Worm (Caenorhabditis elegans) whole organism, L1 larva: ENCODE results near the gene irld-49.

Source experiments
- C04F5.9 ChIP-seq: sonication (generic microtip); optimal IDR thresholded peaks from 2 replicates; lab custom pipeline; 2016; ENCODE audit warnings: missing genetic modification characterization, missing compliant biosample characterization
- Y116A8C.19 ChIP-seq: sonication (generic microtip); optimal IDR thresholded peaks from 2 replicates; lab custom pipeline; 2016; ENCODE audit warnings: missing compliant biosample characterization, missing genetic modification characterization, borderline replicate concordance
- alr-1 ChIP-seq: fragments of 200-800 bp; sonication (Bioruptor generic); optimal IDR thresholded peaks from 2 replicates; lab custom pipeline; 2018; ENCODE audit warnings: borderline replicate concordance, mild to moderate bottlenecking, missing genetic modification characterization, missing compliant biosample characterization
- blmp-1 ChIP-seq: fragments of 150-350 bp; optimal IDR thresholded peaks from 2 replicates; lab custom pipeline; 2014; ENCODE audit warnings: missing biosample characterization, missing genetic modification characterization
- ceh-82 ChIP-seq, 3 experiments: fragments of 150-350 bp in 1 of 3; sonication (generic microtip) in 2 of 3; optimal IDR thresholded peaks; 2 replicates each; lab custom pipeline; 2014 to 2017; ENCODE audit warnings: missing biosample characterization in 3 of 3, missing genetic modification characterization in 3 of 3
- ceh-88 ChIP-seq: fragments of 200-800 bp; sonication (Bioruptor generic); IDR thresholded peaks from 2 replicates; pipeline ENCODE4 v1.3.6; 2022; ENCODE audit warnings: missing genetic modification characterization, missing compliant biosample characterization
- ceh-90 ChIP-seq: sonication (generic microtip); optimal IDR thresholded peaks from 2 replicates; lab custom pipeline; 2016; ENCODE audit warnings: missing genetic modification characterization, missing compliant biosample characterization
- ces-1 ChIP-seq: fragments of 150-350 bp; optimal IDR thresholded peaks from 2 replicates; lab custom pipeline; 2014; ENCODE audit warnings: missing biosample characterization, missing genetic modification reagents, missing genetic modification characterization
- dsc-1 ChIP-seq: sonication (generic microtip); optimal IDR thresholded peaks from 2 replicates; lab custom pipeline; 2016; ENCODE audit warnings: mild to moderate bottlenecking, missing genetic modification characterization, missing compliant biosample characterization
- efl-1 ChIP-seq, 4 experiments: fragments of 150-350 bp; optimal IDR thresholded peaks in 3 of 4; peaks in 1 of 4; 1 replicate in 1 of 4; 2 replicates in 3 of 4; lab custom pipeline; 2014; ENCODE audit warnings: missing biosample characterization in 2 of 4, missing genetic modification characterization in 2 of 4, missing genetic modification reagents in 2 of 4
- efl-3 ChIP-seq: fragments of 200-800 bp; sonication (Bioruptor generic); optimal IDR thresholded peaks from 2 replicates; lab custom pipeline; 2018; ENCODE audit warnings: mild to moderate bottlenecking, missing genetic modification characterization, missing compliant biosample characterization
- fkh-10 ChIP-seq: sonication (generic microtip); optimal IDR thresholded peaks from 2 replicates; lab custom pipeline; 2017; ENCODE audit warnings: missing biosample characterization, missing genetic modification reagents, missing genetic modification characterization
- fkh-4 ChIP-seq: sonication (generic microtip); optimal IDR thresholded peaks from 2 replicates; lab custom pipeline; 2016; ENCODE audit warnings: missing compliant biosample characterization, missing genetic modification characterization, borderline replicate concordance
- fkh-8 ChIP-seq: sonication (generic microtip); optimal IDR thresholded peaks from 2 replicates; lab custom pipeline; 2016; ENCODE audit warnings: mild to moderate bottlenecking, missing genetic modification characterization, missing compliant biosample characterization
- grh-1 ChIP-seq: fragments of 200-800 bp; sonication (Bioruptor generic); IDR thresholded peaks from 2 replicates; pipeline ENCODE4 v1.3.6; 2022; ENCODE audit warnings: missing genetic modification reagents, missing genetic modification characterization, missing compliant biosample characterization
- hlh-17 ChIP-seq: fragments of 200-800 bp; sonication (Bioruptor generic); optimal IDR thresholded peaks from 2 replicates; lab custom pipeline; 2018; ENCODE audit warnings: missing genetic modification characterization, mild to moderate bottlenecking, missing compliant biosample characterization, moderate library complexity, borderline replicate concordance
- irx-1 ChIP-seq: sonication (generic microtip); optimal IDR thresholded peaks from 2 replicates; lab custom pipeline; 2016; ENCODE audit warnings: missing genetic modification characterization, missing compliant biosample characterization
- lin-14 ChIP-seq: fragments of 200-800 bp; sonication (Bioruptor generic); optimal IDR thresholded peaks from 2 replicates; lab custom pipeline; 2018; ENCODE audit warnings: mild to moderate bottlenecking, missing genetic modification characterization, moderate library complexity, missing compliant biosample characterization
- lin-39 ChIP-seq: fragments of 150-350 bp; optimal IDR thresholded peaks from 2 replicates; lab custom pipeline; 2014; ENCODE audit warnings: missing biosample characterization, missing genetic modification reagents, missing genetic modification characterization
- lsy-2 ChIP-seq, 2 experiments: fragments of 150-350 bp; optimal IDR thresholded peaks; 2 replicates each; lab custom pipeline; 2014; ENCODE audit warnings: missing biosample characterization in 2 of 2, missing genetic modification characterization in 2 of 2
- mab-9 ChIP-seq: fragments of 200-800 bp; sonication (Bioruptor generic); IDR thresholded peaks from 2 replicates; pipeline ENCODE4 v1.3.6; 2022; ENCODE audit warnings: missing genetic modification reagents, missing genetic modification characterization, missing compliant biosample characterization
- mep-1 ChIP-seq: fragments of 150-350 bp; optimal IDR thresholded peaks from 2 replicates; lab custom pipeline; 2014; ENCODE audit warnings: missing biosample characterization, missing genetic modification characterization
- nhr-11 ChIP-seq: fragments of 150-350 bp; optimal IDR thresholded peaks from 2 replicates; lab custom pipeline; 2014; ENCODE audit warnings: missing biosample characterization, missing genetic modification characterization
- nhr-12 ChIP-seq: sonication (generic microtip); optimal IDR thresholded peaks from 2 replicates; lab custom pipeline; 2017; ENCODE audit warnings: missing biosample characterization, missing genetic modification characterization
- nhr-19 ChIP-seq: fragments of 200-800 bp; sonication (Bioruptor generic); conservative IDR thresholded peaks from 2 replicates; pipeline ENCODE4 v1.3.6; 2022; ENCODE audit warnings: missing genetic modification characterization, missing compliant biosample characterization
- nhr-20 ChIP-seq: sonication (generic microtip); optimal IDR thresholded peaks from 2 replicates; lab custom pipeline; 2016; ENCODE audit warnings: mild to moderate bottlenecking, missing genetic modification characterization, missing compliant biosample characterization
- nhr-28 ChIP-seq: fragments of 150-350 bp; optimal IDR thresholded peaks from 2 replicates; lab custom pipeline; 2014; ENCODE audit warnings: missing biosample characterization, missing genetic modification characterization
- nhr-47 ChIP-seq: sonication (generic microtip); optimal IDR thresholded peaks from 2 replicates; lab custom pipeline; 2016; ENCODE audit warnings: mild to moderate bottlenecking, missing genetic modification characterization, moderate library complexity, missing compliant biosample characterization
- nhr-71 ChIP-seq: sonication (generic microtip); optimal IDR thresholded peaks from 2 replicates; lab custom pipeline; 2016; ENCODE audit warnings: mild to moderate bottlenecking, missing genetic modification characterization, moderate library complexity, missing compliant biosample characterization
- nhr-77 ChIP-seq: fragments of 150-350 bp; optimal IDR thresholded peaks from 2 replicates; lab custom pipeline; 2014; ENCODE audit warnings: missing biosample characterization, missing genetic modification characterization
- nhr-84 ChIP-seq: sonication (generic microtip); optimal IDR thresholded peaks from 2 replicates; lab custom pipeline; 2017; ENCODE audit warnings: missing biosample characterization, missing genetic modification characterization
- nhr-85 ChIP-seq: sonication (generic microtip); peaks from one replicate; lab custom pipeline; 2016; ENCODE audit warnings: missing genetic modification characterization, inconsistent platforms, missing compliant biosample characterization
- pag-3 ChIP-seq: sonication (generic microtip); optimal IDR thresholded peaks from 2 replicates; lab custom pipeline; 2017; ENCODE audit warnings: missing genetic modification characterization, mild to moderate bottlenecking, missing compliant biosample characterization, antibody characterized with exemption, borderline replicate concordance; ENCODE audit not compliant: insufficient read depth
- skn-1 ChIP-seq: fragments of 150-350 bp; optimal IDR thresholded peaks from 2 replicates; lab custom pipeline; 2014; ENCODE audit warnings: missing biosample characterization, missing genetic modification characterization
- snpc-4 ChIP-seq: fragments of 150-350 bp; optimal IDR thresholded peaks from 2 replicates; lab custom pipeline; 2014; ENCODE audit warnings: missing biosample characterization, missing genetic modification characterization
- snu-23 ChIP-seq: sonication (generic microtip); optimal IDR thresholded peaks from 2 replicates; lab custom pipeline; 2016; ENCODE audit warnings: missing genetic modification characterization, missing compliant biosample characterization
- sup-37 ChIP-seq: fragments of 200-800 bp; sonication (Bioruptor generic); optimal IDR thresholded peaks from 2 replicates; lab custom pipeline; 2018; ENCODE audit warnings: mild to moderate bottlenecking, missing genetic modification characterization, missing compliant biosample characterization
- swsn-7 ChIP-seq: sonication (generic microtip); optimal IDR thresholded peaks from 2 replicates; lab custom pipeline; 2016; ENCODE audit warnings: missing genetic modification characterization, missing compliant biosample characterization
- tbx-2 ChIP-seq: sonication (generic microtip); optimal IDR thresholded peaks from 2 replicates; lab custom pipeline; 2016; ENCODE audit warnings: missing genetic modification characterization, missing compliant biosample characterization
- unc-130 ChIP-seq: fragments of 150-350 bp; optimal IDR thresholded peaks from 2 replicates; lab custom pipeline; 2017; ENCODE audit warnings: missing biosample characterization, missing genetic modification characterization, inconsistent platforms
- unc-30 ChIP-seq: sonication (generic microtip); optimal IDR thresholded peaks from 2 replicates; lab custom pipeline; 2017; ENCODE audit warnings: missing biosample characterization, missing genetic modification characterization
- unc-86 ChIP-seq: sonication (generic microtip); optimal IDR thresholded peaks from 2 replicates; lab custom pipeline; 2016; ENCODE audit warnings: missing genetic modification characterization, missing compliant biosample characterization
- vab-15 ChIP-seq: sonication (generic microtip); optimal IDR thresholded peaks from 2 replicates; lab custom pipeline; 2017; ENCODE audit warnings: missing genotype, mild to moderate bottlenecking, missing genetic modification characterization, missing compliant biosample characterization
- ztf-11 ChIP-seq, 2 experiments: sonication (generic microtip); optimal IDR thresholded peaks; 2 replicates each; lab custom pipeline; 2016 to 2017; ENCODE audit warnings: missing genetic modification characterization in 2 of 2, missing biosample characterization in 1 of 2, missing compliant biosample characterization in 1 of 2

Gene irld-49

DNA sequence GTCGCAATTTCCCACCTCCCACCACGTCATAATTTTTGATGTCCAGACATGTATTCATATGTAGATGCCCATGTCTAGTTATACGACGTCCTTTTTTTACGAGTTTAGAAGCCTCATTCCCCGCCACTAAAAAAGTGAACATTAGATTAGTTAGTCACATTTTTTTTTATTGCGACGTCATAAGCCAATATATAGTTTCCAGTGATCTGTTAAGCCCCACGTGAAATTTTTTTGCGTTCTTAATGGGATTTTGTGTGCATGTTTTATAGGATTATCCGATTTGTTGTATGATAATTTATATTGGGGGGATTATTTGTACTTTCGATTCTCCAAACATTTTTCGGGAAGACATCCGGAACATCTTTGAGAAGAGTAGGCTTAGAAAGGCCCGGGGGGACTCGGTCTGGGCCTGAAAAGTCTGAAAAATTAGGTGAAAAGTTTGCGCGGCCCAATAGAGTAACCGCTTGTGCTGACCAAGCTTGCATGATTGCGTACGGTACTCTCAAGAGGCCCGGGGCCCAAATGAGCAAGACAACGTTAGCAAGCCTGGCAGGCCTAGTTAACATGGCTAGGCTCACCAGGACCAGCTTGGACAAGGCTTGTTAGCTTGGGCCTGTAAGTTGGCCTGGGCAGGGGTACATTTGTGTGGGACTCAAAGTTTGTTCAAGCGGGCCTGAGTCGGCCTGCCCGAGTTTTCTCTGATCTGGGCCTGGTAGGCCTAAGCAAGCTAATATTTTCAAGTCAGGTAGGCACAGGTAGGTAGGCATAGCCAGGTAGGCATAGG is 21.4 kb downstream of the irld-49 start (continued):
- TF ChIP-seq mep-1 (tag; lab: Kevin White, UChicago): no peak
- TF ChIP-seq fkh-10 (GFP tag; lab: Kevin White, UChicago): no peak
- no peak for TF ChIP-seq grh-1
- TF ChIP-seq unc-86 (tag; lab: Kevin White, UChicago): no peak
- TF ChIP-seq hlh-17 (GFP tag; lab: Kevin White, UChicago): no peak
- TF ChIP-seq ces-1 (GFP tag; lab: Kevin White, UChicago): no peak
- TF ChIP-seq, all 84 proteins: peak for 3

DNA sequence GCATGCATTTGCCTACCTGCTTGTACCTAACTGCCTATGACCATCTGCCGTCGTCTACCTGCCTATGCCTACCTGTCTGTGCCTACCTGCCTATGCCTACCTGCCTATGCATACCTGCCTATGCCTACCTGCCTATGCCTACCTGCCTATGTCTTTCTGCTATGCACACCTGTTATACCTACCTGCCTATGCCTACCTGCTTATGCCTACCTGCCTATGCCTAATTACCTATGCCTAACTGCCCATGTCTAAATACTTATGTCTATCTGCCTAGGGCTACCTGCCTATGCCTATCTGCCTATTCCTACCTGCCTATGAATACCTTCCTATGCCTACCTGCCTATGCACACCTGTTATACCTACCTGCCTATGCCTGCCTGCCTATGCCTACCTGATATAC is 22.4 kb downstream of the irld-49 start:
- TF ChIP-seq ceh-90 (tag; lab: Kevin White, UChicago) (no peak), fkh-4 (tag; lab: Kevin White, UChicago) (no peak), ceh-82 (tag; optimal IDR thresholded peaks at IDR 0.05; lab: Kevin White, UChicago) (no peak)

DNA sequence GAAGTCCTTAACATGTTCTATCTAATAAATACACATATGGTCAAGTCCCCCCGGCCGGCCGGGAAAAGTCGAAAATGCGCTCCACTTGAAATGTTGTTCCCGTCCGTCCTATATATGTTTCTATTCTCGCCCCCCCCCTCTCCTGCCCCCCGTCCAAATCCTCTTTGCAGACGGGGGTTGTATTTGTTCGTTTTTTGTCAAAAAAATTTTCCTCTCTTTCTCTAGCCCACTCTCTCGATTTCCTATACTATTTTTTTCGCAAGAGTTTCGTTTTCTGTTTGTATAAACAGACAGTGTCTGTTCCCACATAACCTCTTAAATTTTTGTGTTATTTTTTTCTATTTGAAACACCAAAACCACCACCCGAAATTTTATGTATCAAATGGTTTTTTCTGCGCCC is 23.1 kb downstream of the irld-49 start:
- TF ChIP-seq unc-130 (tag; lab: Kevin White, UChicago) (no peak), nhr-47 (tag; lab: Kevin White, UChicago) (peak; percentile 1), ceh-88 (GFP tag; lab: Robert Waterston, UW) (no peak), lin-39 (no peak), nhr-84 (no peak), lsy-2 (tag; optimal IDR thresholded peaks at IDR 0.05; lab: Kevin White, UChicago) (peak; percentile 8 to 20), Y116A8C.19 (no peak), nhr-12 (tag; lab: Kevin White, UChicago) (no peak), hlh-17 (GFP tag; lab: Kevin White, UChicago) (no peak), efl-3 (GFP tag; lab: Kevin White, UChicago) (no peak), nhr-77 (tag; lab: Kevin White, UChicago) (peak; percentile 31), fkh-4 (tag; lab: Kevin White, UChicago) (no peak), sup-37 (GFP tag; lab: Kevin White, UChicago) (no peak), mab-9 (GFP tag; lab: Robert Waterston, UW) (no peak), efl-1 (optimal IDR thresholded peaks at IDR 0.05; lab: Kevin White, UChicago) (peak; percentile 6 to 23), efl-1 (GFP tag; optimal IDR thresholded peaks at IDR 0.05 in 1 of 2; lab: Kevin White, UChicago) (peak in 1 of 2 experiments; percentile 88), nhr-71 (tag; lab: Kevin White, UChicago) (peak; percentile 31), fkh-8 (tag; lab: Kevin White, UChicago) (no peak), pag-3 (tag; lab: Kevin White, UChicago) (no peak), nhr-20 (tag; lab: Kevin White, UChicago) (peak; percentile 37), skn-1 (tag; lab: Kevin White, UChicago) (no peak), snu-23 (GFP tag; lab: Kevin White, UChicago) (peak; percentile 7), C04F5.9 (tag; lab: Kevin White, UChicago) (no peak), nhr-11 (tag; lab: Kevin White, UChicago) (no peak), snpc-4 (tag; lab: Kevin White, UChicago) (no peak), grh-1 (0 out of 2 replicates have a peak, but pooled peaks have one; percentile 24), nhr-19 (GFP tag; lab: Robert Waterston, UW) (peak; percentile 31), dsc-1 (no peak), alr-1 (tag; lab: Kevin White, UChicago) (no peak), lin-14 (GFP tag; lab: Kevin White, UChicago) (peak; percentile 67), nhr-85 (tag; lab: Kevin White, UChicago) (peak; percentile 68), unc-30 (tag; lab: Kevin White, UChicago) (no peak), unc-86 (tag; lab: Kevin White, UChicago) (no peak), swsn-7 (tag; lab: Kevin White, UChicago) (peak; percentile 25), nhr-28 (no peak), tbx-2 (tag; lab: Kevin White, UChicago) (peak; percentile 37), fkh-10 (GFP tag; lab: Kevin White, UChicago) (no peak), irx-1 (tag; lab: Kevin White, UChicago) (no peak), blmp-1 (peak; percentile 8), ztf-11 (tag; optimal IDR thresholded peaks at IDR 0.05; lab: Kevin White, UChicago) (no peak), vab-15 (tag; lab: Kevin White, UChicago) (no peak), ceh-82 (tag; optimal IDR thresholded peaks at IDR 0.05; lab: Kevin White, UChicago) (no peak)
